Fruit fly (Drosophila melanogaster) whole organism, embryonic: ENCODE data around the gene CG31867.
A peak's percentile ranks its signal among the peaks of the same experiment; 100 is the strongest.

ENCODE experiments used
- CG12391 ChIP-seq: fragments of 200-800 bp; sonication (Bioruptor generic); optimal IDR thresholded peaks from 3 replicates; lab custom pipeline; 2018; ENCODE audit warnings: missing biosample characterization, mild to moderate bottlenecking, missing genetic modification characterization, moderate library complexity
- CG12769 ChIP-seq: fragments of 200-800 bp; sonication (Bioruptor generic); optimal IDR thresholded peaks from 2 replicates; lab custom pipeline; 2019; ENCODE audit warnings: missing biosample characterization, mild to moderate bottlenecking, missing genetic modification characterization, moderate library complexity
- CG13775 ChIP-seq: fragments of 200-800 bp; sonication (Bioruptor generic); optimal IDR thresholded peaks from 3 replicates; lab custom pipeline; 2017; ENCODE audit warnings: missing biosample characterization, mild to moderate bottlenecking, missing genetic modification characterization
- CG13894 ChIP-seq: fragments of 200-800 bp; sonication (Bioruptor generic); optimal IDR thresholded peaks from 3 replicates; lab custom pipeline; 2018; ENCODE audit warnings: missing biosample characterization, mild to moderate bottlenecking, missing genetic modification characterization, moderate library complexity
- CG15269 ChIP-seq: fragments of 200-800 bp; sonication (Bioruptor generic); optimal IDR thresholded peaks from 2 replicates; lab custom pipeline; 2018; ENCODE audit warnings: missing biosample characterization, mild to moderate bottlenecking, missing genetic modification characterization, moderate library complexity
- CG16813 ChIP-seq: fragments of 200-800 bp; sonication (Bioruptor generic); IDR thresholded peaks from 3 replicates; pipeline ENCODE4 v1.3.6; 2022; ENCODE audit warnings: missing biosample characterization, missing genetic modification characterization; ENCODE audit not compliant: partially characterized antibody
- CG18599 ChIP-seq: fragments of 200-800 bp; sonication (Bioruptor generic); optimal IDR thresholded peaks from 3 replicates; lab custom pipeline; 2017; ENCODE audit warnings: missing biosample characterization, missing genetic modification characterization, mild to moderate bottlenecking, moderate library complexity, missing genetic modification reagents
- CG18619 ChIP-seq: fragments of 200-800 bp; sonication (Bioruptor generic); optimal IDR thresholded peaks from 3 replicates; lab custom pipeline; 2017; ENCODE audit warnings: missing biosample characterization, mild to moderate bottlenecking, missing genetic modification characterization
- CG2889 ChIP-seq: fragments of 200-800 bp; sonication (Bioruptor generic); IDR thresholded peaks from 3 replicates; pipeline ENCODE4 v1.3.6; 2022; ENCODE audit warnings: missing biosample characterization, missing genetic modification characterization
- CG34224 ChIP-seq: fragments of 200-800 bp; sonication (Bioruptor generic); IDR thresholded peaks from 3 replicates; pipeline ENCODE4 v1.3.6; 2022; ENCODE audit warnings: missing biosample characterization, missing genetic modification characterization; ENCODE audit not compliant: partially characterized antibody
- CG34422 ChIP-seq: fragments of 200-800 bp; sonication (Bioruptor generic); IDR thresholded peaks from 3 replicates; pipeline ENCODE4 v1.3.6; 2022; ENCODE audit warnings: missing biosample characterization, missing genetic modification characterization
- CG43689 ChIP-seq: fragments of 200-800 bp; sonication (Bioruptor generic); IDR thresholded peaks from 2 replicates; pipeline ENCODE4 v1.3.6; 2022; ENCODE audit warnings: missing biosample characterization, missing genetic modification characterization
- CG4854 ChIP-seq: fragments of 200-800 bp; sonication (Bioruptor generic); optimal IDR thresholded peaks from 2 replicates; lab custom pipeline; 2016; ENCODE audit warnings: missing biosample characterization, missing genetic modification characterization, inconsistent platforms
- CG5245 ChIP-seq: fragments of 200-800 bp; sonication (Bioruptor generic); optimal IDR thresholded peaks from 3 replicates; lab custom pipeline; 2016; ENCODE audit warnings: missing biosample characterization, missing genetic modification characterization
- CG6175 ChIP-seq: fragments of 200-800 bp; sonication (Bioruptor generic); IDR thresholded peaks from 3 replicates; pipeline ENCODE4 v1.3.6; 2022; ENCODE audit warnings: missing biosample characterization, missing genetic modification characterization
- CG6654 ChIP-seq: fragments of 200-800 bp; sonication (Bioruptor generic); optimal IDR thresholded peaks from 2 replicates; lab custom pipeline; 2017; ENCODE audit warnings: missing biosample characterization, mild to moderate bottlenecking, missing genetic modification characterization
- CG7271 ChIP-seq: fragments of 200-800 bp; sonication (Bioruptor generic); optimal IDR thresholded peaks from 2 replicates; lab custom pipeline; 2018; ENCODE audit warnings: missing biosample characterization, mild to moderate bottlenecking, missing genetic modification characterization, moderate library complexity
- CG9437 ChIP-seq: fragments of 200-800 bp; sonication (Bioruptor generic); optimal IDR thresholded peaks from 2 replicates; lab custom pipeline; 2018; ENCODE audit warnings: missing biosample characterization, mild to moderate bottlenecking, missing genetic modification characterization
- Doc3 ChIP-seq: fragments of 200-800 bp; sonication (Bioruptor generic); IDR thresholded peaks from 3 replicates; pipeline ENCODE4 v1.3.6; 2022; ENCODE audit warnings: missing biosample characterization, missing genetic modification characterization; ENCODE audit not compliant: partially characterized antibody
- Dref ChIP-seq: fragments of 200-800 bp; sonication (Bioruptor generic); IDR thresholded peaks from 2 replicates; pipeline ENCODE4 v1.3.6; 2022; ENCODE audit warnings: missing biosample characterization, missing genetic modification characterization
- Fer2 ChIP-seq: fragments of 200-800 bp; sonication (Bioruptor generic); optimal IDR thresholded peaks from 2 replicates; lab custom pipeline; 2018; ENCODE audit warnings: missing biosample characterization, mild to moderate bottlenecking, missing genetic modification characterization, moderate library complexity
- HHEX ChIP-seq: fragments of 200-800 bp; sonication (Bioruptor generic); optimal IDR thresholded peaks from 3 replicates; lab custom pipeline; 2017; ENCODE audit warnings: missing biosample characterization, mild to moderate bottlenecking, missing genetic modification characterization, missing genetic modification reagents
- Six4 ChIP-seq: fragments of 200-800 bp; sonication (Bioruptor generic); optimal IDR thresholded peaks from 2 replicates; lab custom pipeline; 2016; ENCODE audit warnings: missing biosample characterization, missing genetic modification characterization
- Sry-δ ChIP-seq: fragments of 200-800 bp; sonication (Bioruptor generic); optimal IDR thresholded peaks from 2 replicates; lab custom pipeline; 2016; ENCODE audit warnings: missing biosample characterization, missing genetic modification characterization
- Ssrp ChIP-seq: fragments of 200-800 bp; sonication (Bioruptor generic); optimal IDR thresholded peaks from 2 replicates; lab custom pipeline; 2018; ENCODE audit warnings: missing biosample characterization, mild to moderate bottlenecking, missing genetic modification characterization, moderate library complexity
- aop ChIP-seq: fragments of 200-800 bp; sonication (Bioruptor generic); IDR thresholded peaks from 2 replicates; pipeline ENCODE4 v1.3.6; 2022; ENCODE audit warnings: missing biosample characterization, missing genetic modification characterization
- br ChIP-seq: fragments of >200 bp; optimal IDR thresholded peaks from 2 replicates; lab custom pipeline; 2017
- crc ChIP-seq: fragments of 200-800 bp; sonication (Bioruptor generic); optimal IDR thresholded peaks from 2 replicates; lab custom pipeline; 2016; ENCODE audit warnings: missing biosample characterization, missing genetic modification characterization
- dan ChIP-seq: fragments of 200-800 bp; sonication (Bioruptor generic); IDR thresholded peaks from 2 replicates; pipeline ENCODE4 v1.3.6; 2022; ENCODE audit warnings: missing biosample characterization, missing genetic modification characterization
- dati ChIP-seq: fragments of 200-800 bp; sonication (Bioruptor generic); IDR thresholded peaks from 2 replicates; pipeline ENCODE4 v1.3.6; 2022; ENCODE audit warnings: missing biosample characterization, missing genetic modification characterization
- dysf ChIP-seq: fragments of 200-800 bp; sonication (Bioruptor generic); IDR thresholded peaks from 3 replicates; pipeline ENCODE4 v1.3.6; 2022; ENCODE audit warnings: missing biosample characterization, missing genetic modification characterization
- fu2 ChIP-seq: fragments of 200-800 bp; sonication (Bioruptor generic); optimal IDR thresholded peaks from 2 replicates; lab custom pipeline; 2016; ENCODE audit warnings: missing biosample characterization, missing genetic modification characterization
- grn ChIP-seq: fragments of 200-800 bp; sonication (Bioruptor generic); optimal IDR thresholded peaks from 3 replicates; lab custom pipeline; 2017; ENCODE audit warnings: missing biosample characterization, missing genetic modification characterization
- luna ChIP-seq: fragments of 200-800 bp; sonication (Bioruptor generic); optimal IDR thresholded peaks from 2 replicates; lab custom pipeline; 2016; ENCODE audit warnings: missing biosample characterization, missing genetic modification characterization
- nmo ChIP-seq: fragments of 200-800 bp; sonication (Bioruptor generic); optimal IDR thresholded peaks from 2 replicates; lab custom pipeline; 2018; ENCODE audit warnings: missing biosample characterization, mild to moderate bottlenecking, missing genetic modification characterization, moderate library complexity
- prd ChIP-seq, 3 experiments: fragments of >200 bp in 2 of 3; fragments of 200-800 bp in 1 of 3; sonication (Bioruptor generic) in 1 of 3; optimal IDR thresholded peaks in 2 of 3; IDR thresholded peaks in 1 of 3; 2 replicates in 2 of 3; 3 replicates in 1 of 3; pipeline versions ENCODE4 v1.3.6 to Lab custom; 2017 to 2022; ENCODE audit warnings: missing biosample characterization in 1 of 3, missing genetic modification characterization in 1 of 3
- pzg ChIP-seq: fragments of 200-800 bp; sonication (Bioruptor generic); optimal IDR thresholded peaks from 3 replicates; lab custom pipeline; 2018; ENCODE audit warnings: missing biosample characterization, mild to moderate bottlenecking, missing genetic modification characterization, moderate library complexity
- ranshi ChIP-seq: fragments of 200-800 bp; sonication (Bioruptor generic); IDR thresholded peaks from 2 replicates; pipeline ENCODE4 v1.3.6; 2022; ENCODE audit warnings: missing biosample characterization, missing genetic modification characterization
- rib ChIP-seq: fragments of 200-800 bp; sonication (Bioruptor generic); IDR thresholded peaks from 2 replicates; pipeline ENCODE4 v1.3.6; 2022; ENCODE audit warnings: missing biosample characterization, missing genetic modification characterization
- sc ChIP-seq, 3 experiments: fragments of >200 bp in 2 of 3; fragments of 200-800 bp in 1 of 3; sonication (Bioruptor generic) in 1 of 3; optimal IDR thresholded peaks; 2 replicates in 2 of 3; 3 replicates in 1 of 3; lab custom pipeline; 2017; ENCODE audit warnings: mild to moderate bottlenecking in 1 of 3, missing biosample characterization in 1 of 3, missing genetic modification characterization in 1 of 3, missing genetic modification reagents in 1 of 3
- shn ChIP-seq: fragments of 200-800 bp; sonication (Bioruptor generic); optimal IDR thresholded peaks from 3 replicates; lab custom pipeline; 2016; ENCODE audit warnings: missing biosample characterization, missing genetic modification characterization
- so ChIP-seq: fragments of 200-800 bp; sonication (Bioruptor generic); IDR thresholded peaks from 3 replicates; pipeline ENCODE4 v1.3.6; 2022; ENCODE audit warnings: missing biosample characterization, missing genetic modification characterization
- trh ChIP-seq: fragments of 200-800 bp; sonication (Bioruptor generic); optimal IDR thresholded peaks from 2 replicates; lab custom pipeline; 2016; ENCODE audit warnings: missing biosample characterization, missing genetic modification characterization
- unc-4 ChIP-seq: fragments of 200-800 bp; sonication (Bioruptor generic); IDR thresholded peaks from 2 replicates; pipeline ENCODE4 v1.3.6; 2022; ENCODE audit warnings: missing biosample characterization, missing genetic modification characterization; ENCODE audit not compliant: partially characterized antibody
- wor ChIP-seq: fragments of 200-800 bp; sonication (Bioruptor generic); IDR thresholded peaks from 2 replicates; pipeline ENCODE4 v1.3.6; 2022; ENCODE audit warnings: missing biosample characterization, missing genetic modification characterization
- yki ChIP-seq: fragments of >200 bp; optimal IDR thresholded peaks from 3 replicates; lab custom pipeline; 2018
- zen ChIP-seq: fragments of 200-800 bp; sonication (Bioruptor generic); optimal IDR thresholded peaks from 3 replicates; lab custom pipeline; 2018; ENCODE audit warnings: missing biosample characterization, mild to moderate bottlenecking, missing genetic modification characterization, moderate library complexity

The CG31867 gene

DNA sequence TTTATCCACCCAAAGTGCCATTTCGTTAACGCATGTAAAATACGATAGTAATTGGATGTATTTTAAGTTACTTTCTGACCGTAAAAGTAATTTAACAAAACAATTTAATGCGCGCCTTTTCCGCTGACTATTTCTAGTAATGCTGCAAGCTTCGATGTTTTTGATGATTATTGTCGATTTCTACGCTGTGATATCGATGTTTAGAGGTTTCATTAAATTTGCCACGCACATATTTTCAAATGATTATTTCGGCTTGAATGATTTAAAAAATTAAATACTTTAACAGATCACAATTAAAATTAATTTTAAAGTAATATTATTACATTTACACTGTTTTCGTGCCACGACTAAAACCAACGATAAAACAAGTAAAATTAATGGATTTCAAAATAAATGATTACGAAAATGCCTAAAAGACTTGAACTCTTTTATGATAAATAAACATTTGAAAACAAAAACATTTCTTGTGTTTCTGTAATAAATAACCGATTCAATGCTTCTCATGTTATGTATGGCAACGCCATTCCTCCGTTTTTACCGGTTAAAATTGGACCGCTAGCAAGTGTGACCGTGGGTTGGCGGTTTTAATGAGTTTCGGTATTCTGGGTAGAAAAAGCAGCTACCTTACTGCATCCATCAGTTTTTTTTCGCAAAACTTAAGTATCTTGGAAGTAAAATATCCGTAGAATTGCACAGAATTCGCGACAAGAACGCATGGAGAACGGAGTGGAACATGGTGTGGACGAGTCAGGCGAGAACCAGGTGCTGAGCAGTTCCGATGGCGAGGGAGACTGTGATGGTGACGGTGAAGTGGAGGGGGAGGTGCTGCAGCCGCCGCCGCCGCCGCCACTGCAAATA is 14.8 kb downstream of the CG31867 start, which contains the start of the genes RfC38 and CG4751 (continued):
- peak; percentile 65; the same call in 2 of the 3 replicates for TF ChIP-seq CG34224 (GFP tag; lab: Robert Waterston, UW)
- no peak for TF ChIP-seq CG18599
- no peak for TF ChIP-seq CG2889 (GFP tag; lab: Robert Waterston, UW)
- TF ChIP-seq Six4 (GFP tag; lab: Kevin White, UChicago) = no peak
- TF ChIP-seq prd (optimal IDR thresholded peaks at IDR 0.05; lab: Kevin White, UChicago) = no peak
- no peak for TF ChIP-seq prd (GFP tag; IDR thresholded peaks at IDR 0.05; lab: Robert Waterston, UW)
- no peak for TF ChIP-seq grn (GFP tag; lab: Kevin White, UChicago)
- TF ChIP-seq CG5245 = no peak
- TF ChIP-seq CG6175 = no peak
- TF ChIP-seq sc (optimal IDR thresholded peaks at IDR 0.05; lab: Kevin White, UChicago) = no peak
- TF ChIP-seq sc (GFP tag; optimal IDR thresholded peaks at IDR 0.05; lab: Kevin White, UChicago) = no peak
- TF ChIP-seq CG12769 (tag; lab: Kevin White, UChicago) = no peak
- peak; percentile 79 for TF ChIP-seq pzg (GFP tag; lab: Kevin White, UChicago)
- no peak for TF ChIP-seq Fer2 (tag; lab: Kevin White, UChicago)
- TF ChIP-seq yki (lab: Kevin White, UChicago) = no peak
- TF ChIP-seq CG4854 = no peak
- TF ChIP-seq, all 482 proteins: peak for 95

DNA sequence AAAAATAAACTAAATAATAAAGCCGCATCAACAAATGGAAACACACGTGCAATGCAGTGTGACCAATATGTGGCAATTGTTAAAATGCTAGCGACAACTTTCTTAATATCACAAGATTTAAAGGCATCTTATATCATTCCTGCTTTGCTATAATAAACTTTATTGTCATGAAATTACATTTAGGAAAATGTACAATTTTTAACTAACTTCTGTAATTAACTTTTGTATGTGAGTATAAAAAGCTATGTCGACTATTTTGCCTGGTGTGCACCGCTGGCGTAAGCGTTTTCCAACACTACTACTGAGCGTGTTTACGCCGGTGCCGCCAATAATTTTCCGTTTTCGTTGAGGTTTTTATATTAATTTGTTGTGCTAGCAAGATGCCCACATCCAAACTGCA is 21.7 kb downstream of the CG31867 start, which contains the start of the genes Csl4 and Nup160:
Gene Csl4 (minus strand): TSS at position 69 of the 400 bp plus-strand sequence.
Gene Nup160 (plus strand): TSS at position 279 of the 400 bp plus-strand sequence.
- TF ChIP-seq aop = no peak
- TF ChIP-seq CG15269 (tag; lab: Kevin White, UChicago) = no peak
- no peak for TF ChIP-seq CG16813 (GFP tag; lab: Robert Waterston, UW)
- peak; percentile 37; the same call in 1 of the 2 replicates for TF ChIP-seq wor
- peak; percentile 83 for TF ChIP-seq CG12391 (tag; lab: Kevin White, UChicago)
- peak; percentile 56 for TF ChIP-seq HHEX (GFP tag; lab: Kevin White, UChicago)
- TF ChIP-seq CG43689 = no peak; the same call in 1 of the 2 replicates
- TF ChIP-seq rib (GFP tag; lab: Robert Waterston, UW) = peak; percentile 59; the same call in 1 of the 2 replicates
- no peak for TF ChIP-seq CG13894
- TF ChIP-seq crc (GFP tag; lab: Kevin White, UChicago) = peak; percentile 57
- peak; percentile 90 for TF ChIP-seq CG34422 (GFP tag; lab: Robert Waterston, UW)
- peak; percentile 51 for TF ChIP-seq Ssrp
- peak; percentile 71; the same call in 2 of the 3 replicates for TF ChIP-seq dysf
- TF ChIP-seq CG7271 = peak; percentile 7
- TF ChIP-seq Sry-δ (GFP tag; lab: Kevin White, UChicago) = peak; percentile 63
- TF ChIP-seq CG9437 (GFP tag; lab: Kevin White, UChicago) = peak; percentile 51
- TF ChIP-seq CG18619 (GFP tag; lab: Kevin White, UChicago) = no peak
- no peak for TF ChIP-seq dati (GFP tag; lab: Robert Waterston, UW)
- peak; percentile 28 for TF ChIP-seq trh
- no peak; the same call in 2 of the 3 replicates for TF ChIP-seq Doc3 (GFP tag; lab: Robert Waterston, UW)
- TF ChIP-seq br (lab: Kevin White, UChicago) = no peak
- TF ChIP-seq CG6654 (GFP tag; lab: Kevin White, UChicago) = no peak
- TF ChIP-seq luna (GFP tag; lab: Kevin White, UChicago) = peak; percentile 54
- TF ChIP-seq shn = peak; percentile 82
- peak; percentile 47; the same call in 2 of the 3 replicates for TF ChIP-seq so
- peak; percentile 77 for TF ChIP-seq nmo (GFP tag; lab: Kevin White, UChicago)
- TF ChIP-seq Dref = peak; percentile 29; the same call in 1 of the 2 replicates
- 0 out of 2 replicates have a peak, but pooled peaks have one; percentile 29 for TF ChIP-seq unc-4
- TF ChIP-seq ranshi = peak; percentile 65; the same call in 1 of the 2 replicates
- TF ChIP-seq dan (GFP tag; lab: Robert Waterston, UW) = no peak
- TF ChIP-seq zen (tag; lab: Kevin White, UChicago) = peak; percentile 68
- peak; percentile 85 for TF ChIP-seq fu2
- peak; percentile 79 for TF ChIP-seq CG13775 (GFP tag; lab: Kevin White, UChicago)
